Fruit fly (Drosophila melanogaster): ENCODE results near the gene Ir7d.

Ir7d gene

DNA sequence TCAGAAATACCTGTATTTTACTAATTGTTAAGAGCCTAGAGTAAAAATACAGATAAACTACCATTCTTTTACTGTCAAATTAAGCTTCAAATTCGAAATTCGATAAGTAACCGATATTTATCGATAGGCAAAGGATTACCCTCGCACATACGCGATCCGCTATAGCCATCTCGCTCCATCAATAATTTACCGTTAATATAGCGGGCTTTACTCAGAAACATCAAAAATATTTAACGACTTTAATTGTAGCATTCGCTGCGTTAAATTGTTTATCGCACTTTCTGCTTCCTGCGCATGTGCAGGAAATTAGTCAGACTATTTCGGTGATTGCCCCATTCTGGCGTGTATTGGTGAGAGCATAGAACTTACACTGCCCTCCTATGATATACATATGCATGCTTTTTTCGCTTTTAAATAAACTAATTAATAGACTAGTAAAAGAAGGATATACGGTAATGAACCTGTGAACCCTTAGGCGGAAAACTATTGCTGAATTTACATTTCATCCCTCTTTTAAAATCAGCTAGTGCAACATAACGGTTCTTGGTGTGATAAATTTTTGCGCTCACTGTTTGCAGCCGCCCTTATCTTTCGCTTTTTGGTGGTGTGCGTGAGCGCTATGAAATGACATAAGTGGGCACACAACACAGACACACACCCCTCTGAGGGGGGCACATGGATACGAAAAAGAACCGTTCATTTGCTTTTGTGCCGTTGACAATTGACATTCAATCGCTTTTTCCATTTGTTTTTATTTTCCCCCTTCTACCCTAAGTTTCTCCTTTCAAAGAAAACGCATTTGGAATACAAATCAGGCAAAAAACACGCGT, 29.8 kb upstream of the Ir7d start, which contains the start of the genes dpr14 and spidey (continued):
- TF ChIP-seq CG12155 (GFP tag; optimal IDR thresholded peaks at IDR 0.05): peak; percentile 84
- peak; percentile 94 for TF ChIP-seq CG32532 (GFP tag; IDR thresholded peaks at IDR 0.05)
- TF ChIP-seq CG9727 (GFP tag; optimal IDR thresholded peaks at IDR 0.05): peak; percentile 88
- TF ChIP-seq CG4328 (GFP tag; optimal IDR thresholded peaks at IDR 0.05): peak; percentile 87
- TF ChIP-seq Myb (GFP tag; optimal IDR thresholded peaks at IDR 0.05): peak; percentile 75
- TF ChIP-seq YL-1 (GFP tag; optimal IDR thresholded peaks at IDR 0.05): peak; percentile 88
- TF ChIP-seq CG3065 (GFP tag; optimal IDR thresholded peaks at IDR 0.05): peak; percentile 56
- TF ChIP-seq CG7987 (GFP tag; optimal IDR thresholded peaks at IDR 0.05): peak; percentile 78
- peak; percentile 71 for TF ChIP-seq wek (GFP tag; optimal IDR thresholded peaks at IDR 0.05)
- TF ChIP-seq CG3847 (GFP tag; IDR thresholded peaks at IDR 0.05): peak; percentile 88
- peak; percentile 79 for TF ChIP-seq CG6254 (GFP tag; optimal IDR thresholded peaks at IDR 0.05)
- peak; percentile 86 for TF ChIP-seq CG2875 (GFP tag; optimal IDR thresholded peaks at IDR 0.05)
- TF ChIP-seq lmd (GFP tag; IDR thresholded peaks at IDR 0.05): peak; percentile 91
- TF ChIP-seq Nf-YA (GFP tag; IDR thresholded peaks at IDR 0.05): peak; percentile 69; the same call in 1 of the 2 replicates
- TF ChIP-seq grau (tag; optimal IDR thresholded peaks at IDR 0.05): peak; percentile 92
- peak; percentile 93 for TF ChIP-seq dysf (GFP tag; IDR thresholded peaks at IDR 0.05)
- TF ChIP-seq CG12391 (tag; optimal IDR thresholded peaks at IDR 0.05): peak; percentile 91
- TF ChIP-seq ase (GFP tag; IDR thresholded peaks at IDR 0.05): peak; percentile 86
- TF ChIP-seq fd64A (GFP tag; optimal IDR thresholded peaks at IDR 0.05): peak; percentile 74
- TF ChIP-seq MTF-1 (GFP tag; optimal IDR thresholded peaks at IDR 0.05; ENCODE audit: borderline replicate concordance): peak; percentile 72
- TF ChIP-seq Dll (GFP tag; IDR thresholded peaks at IDR 0.05; ENCODE audit: partially characterized antibody): peak; percentile 49; the same call in 3 of the 4 replicates
- TF ChIP-seq CG7556 (GFP tag; optimal IDR thresholded peaks at IDR 0.05): peak; percentile 90
- TF ChIP-seq CG12104 (GFP tag; optimal IDR thresholded peaks at IDR 0.05): peak; percentile 62
- TF ChIP-seq CG14441 (GFP tag; IDR thresholded peaks at IDR 0.05): peak; percentile 86
- TF ChIP-seq luna (GFP tag; optimal IDR thresholded peaks at IDR 0.05): peak; percentile 56
- TF ChIP-seq CG4360 (GFP tag; IDR thresholded peaks at IDR 0.05): peak; percentile 42
- peak; percentile 81 for TF ChIP-seq sqz (GFP tag; optimal IDR thresholded peaks at IDR 0.05)
- TF ChIP-seq lola (GFP tag; optimal IDR thresholded peaks at IDR 0.05): peak in 1 of 3 experiments; percentile 76
- no peak for TF ChIP-seq tio (GFP tag; optimal IDR thresholded peaks at IDR 0.05)
- TF ChIP-seq Abd-B (GFP tag; optimal IDR thresholded peaks at IDR 0.05): peak; percentile 78
- peak; percentile 77 for TF ChIP-seq ara (GFP tag; IDR thresholded peaks at IDR 0.05)
- peak; percentile 49; the same call in 1 of the 2 replicates for TF ChIP-seq gt (GFP tag; IDR thresholded peaks at IDR 0.05)
- peak; percentile 62 for TF ChIP-seq Bteb2 (GFP tag; optimal IDR thresholded peaks at IDR 0.05)
- peak; percentile 91 for TF ChIP-seq tap (tag; optimal IDR thresholded peaks at IDR 0.05)
- peak; percentile 75 for TF ChIP-seq CG8089 (GFP tag; optimal IDR thresholded peaks at IDR 0.05)
- peak; percentile 52; the same call in 2 of the 3 replicates for TF ChIP-seq CG6791 (GFP tag; IDR thresholded peaks at IDR 0.05; ENCODE audit: partially characterized antibody)
- TF ChIP-seq CrebB (tag; optimal IDR thresholded peaks at IDR 0.05): peak; percentile 87
- peak; percentile 94 for TF ChIP-seq gem (tag; optimal IDR thresholded peaks at IDR 0.05)
- TF ChIP-seq lbe (GFP tag; optimal IDR thresholded peaks at IDR 0.05): peak; percentile 71
- peak; percentile 87 for TF ChIP-seq schlank (tag; optimal IDR thresholded peaks at IDR 0.05)
- TF ChIP-seq CG10366 (GFP tag; IDR thresholded peaks at IDR 0.05): peak; percentile 89
- peak; percentile 78 for TF ChIP-seq twi (tag; optimal IDR thresholded peaks at IDR 0.05)
- peak; percentile 86 for TF ChIP-seq Fer2 (tag; optimal IDR thresholded peaks at IDR 0.05)
- peak; percentile 86 for TF ChIP-seq CG14667 (GFP tag; IDR thresholded peaks at IDR 0.05)
- TF ChIP-seq CG12769 (tag; optimal IDR thresholded peaks at IDR 0.05): peak; percentile 95
- peak; percentile 63 for TF ChIP-seq CG8359 (GFP tag; optimal IDR thresholded peaks at IDR 0.05; ENCODE audit: borderline replicate concordance)
- 0 out of 2 replicates have a peak, but pooled peaks have one; percentile 32 for TF ChIP-seq CG13287 (GFP tag; IDR thresholded peaks at IDR 0.05; ENCODE audit: partially characterized antibody)
